Fruit fly (Drosophila melanogaster) Kc167 (cell line): Measurements from ENCODE around the gene Ets97D.

Source experiments
- Myc ChIP-seq: fragments of >200 bp; optimal IDR thresholded peaks from 2 replicates; lab custom pipeline; 2017; ENCODE audit warnings: missing external identifiers
- Sin3A ChIP-seq: fragments of >200 bp; optimal IDR thresholded peaks from 2 replicates; lab custom pipeline; 2018; ENCODE audit warnings: missing external identifiers
- psq ChIP-seq: fragments of >200 bp; optimal IDR thresholded peaks from 2 replicates; lab custom pipeline; 2017; ENCODE audit warnings: missing external identifiers

DNA sequence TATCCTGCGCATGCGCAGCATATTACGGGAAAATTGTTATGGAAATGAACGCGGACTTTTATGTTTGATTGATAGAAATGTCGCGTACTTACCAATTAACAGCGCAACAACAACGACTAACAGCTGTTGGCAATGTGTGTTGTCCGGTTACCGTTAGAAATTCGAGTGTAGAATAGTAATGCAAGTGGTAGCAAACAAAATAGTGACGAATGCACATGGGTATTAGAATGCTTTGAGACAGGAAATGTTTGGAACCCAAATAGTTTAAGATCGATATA, 29.7 kb downstream of the Ets97D start:
- TF ChIP-seq Sin3A (lab: Kevin White, UChicago) (no peak), psq (lab: Kevin White, UChicago) (no peak), Myc (lab: Kevin White, UChicago) (no peak)
